Fruit fly (Drosophila melanogaster) whole organism, embryonic: ENCODE measurements around the gene CG14367.
A peak's percentile ranks its signal among the peaks of the same experiment; 100 is the strongest.

Source experiments
- Atf-2 ChIP-seq: fragments of 200-800 bp; sonication (Bioruptor generic); optimal IDR thresholded peaks from 2 replicates; lab custom pipeline; 2016; ENCODE audit warnings: missing biosample characterization, missing genetic modification characterization
- BtbVII ChIP-seq: fragments of 200-800 bp; sonication (Bioruptor generic); optimal IDR thresholded peaks from 3 replicates; lab custom pipeline; 2017; ENCODE audit warnings: missing biosample characterization, mild to moderate bottlenecking, missing genetic modification characterization
- CG10147 ChIP-seq: fragments of 200-800 bp; sonication (Bioruptor generic); optimal IDR thresholded peaks from 2 replicates; lab custom pipeline; 2019; ENCODE audit warnings: missing biosample characterization, mild to moderate bottlenecking, missing genetic modification characterization, moderate library complexity
- CG10366 ChIP-seq: fragments of 200-800 bp; sonication (Bioruptor generic); IDR thresholded peaks from 2 replicates; pipeline ENCODE4 v1.3.6; 2022; ENCODE audit warnings: missing biosample characterization, missing genetic modification characterization
- CG12299 ChIP-seq: fragments of 200-800 bp; sonication (Bioruptor generic); optimal IDR thresholded peaks from 2 replicates; lab custom pipeline; 2018; ENCODE audit warnings: missing biosample characterization, mild to moderate bottlenecking, missing genetic modification characterization
- CG12391 ChIP-seq: fragments of 200-800 bp; sonication (Bioruptor generic); optimal IDR thresholded peaks from 3 replicates; lab custom pipeline; 2018; ENCODE audit warnings: missing biosample characterization, mild to moderate bottlenecking, missing genetic modification characterization, moderate library complexity
- CG12744 ChIP-seq: fragments of 200-800 bp; sonication (Bioruptor generic); optimal IDR thresholded peaks from 2 replicates; lab custom pipeline; 2016; ENCODE audit warnings: missing biosample characterization, missing genetic modification characterization
- CG14441 ChIP-seq: fragments of 200-800 bp; sonication (Bioruptor generic); IDR thresholded peaks from 2 replicates; pipeline ENCODE4 v1.3.6; 2022; ENCODE audit warnings: missing biosample characterization, missing genetic modification characterization
- CG14965 ChIP-seq: fragments of 200-800 bp; sonication (Bioruptor generic); optimal IDR thresholded peaks from 2 replicates; lab custom pipeline; 2016; ENCODE audit warnings: missing biosample characterization, missing genetic modification characterization, borderline replicate concordance
- CG15601 ChIP-seq: fragments of 200-800 bp; sonication (Bioruptor generic); optimal IDR thresholded peaks from 3 replicates; lab custom pipeline; 2019; ENCODE audit warnings: missing biosample characterization, mild to moderate bottlenecking, missing genetic modification characterization, moderate library complexity
- CG17361 ChIP-seq: fragments of 200-800 bp; sonication (Bioruptor generic); IDR thresholded peaks from 3 replicates; pipeline ENCODE4 v1.3.6; 2022; ENCODE audit warnings: missing biosample characterization, missing genetic modification characterization
- CG1792 ChIP-seq: fragments of 200-800 bp; sonication (Bioruptor generic); optimal IDR thresholded peaks from 2 replicates; lab custom pipeline; 2016; ENCODE audit warnings: missing biosample characterization, missing genetic modification characterization
- CG18262 ChIP-seq: fragments of 200-800 bp; optimal IDR thresholded peaks from 3 replicates; lab custom pipeline; 2019; ENCODE audit warnings: missing biosample characterization, mild to moderate bottlenecking, missing genetic modification characterization, moderate library complexity
- CG2678 ChIP-seq: fragments of 200-800 bp; sonication (Bioruptor generic); optimal IDR thresholded peaks from 3 replicates; lab custom pipeline; 2019; ENCODE audit warnings: missing biosample characterization, mild to moderate bottlenecking, missing genetic modification characterization, moderate library complexity
- CG30020 ChIP-seq: fragments of 200-800 bp; optimal IDR thresholded peaks from 2 replicates; lab custom pipeline; 2019; ENCODE audit warnings: missing biosample characterization, mild to moderate bottlenecking, missing genetic modification characterization, moderate library complexity
- CG31224 ChIP-seq: fragments of 200-800 bp; sonication (Bioruptor generic); IDR thresholded peaks from 2 replicates; pipeline ENCODE4 v1.3.6; 2022; ENCODE audit warnings: missing biosample characterization, missing genetic modification characterization
- CG31441 ChIP-seq: fragments of 200-800 bp; sonication (Bioruptor generic); IDR thresholded peaks from 2 replicates; pipeline ENCODE4 v1.3.6; 2022; ENCODE audit warnings: missing biosample characterization, missing genetic modification characterization
- CG3281 ChIP-seq: fragments of 200-800 bp; sonication (Bioruptor generic); optimal IDR thresholded peaks from 3 replicates; lab custom pipeline; 2017; ENCODE audit warnings: missing biosample characterization, mild to moderate bottlenecking, missing genetic modification characterization
- CG5180 ChIP-seq: fragments of 200-800 bp; sonication (Bioruptor generic); optimal IDR thresholded peaks from 3 replicates; lab custom pipeline; 2017; ENCODE audit warnings: missing biosample characterization, missing genetic modification characterization, mild to moderate bottlenecking, moderate library complexity, missing genetic modification reagents
- CG6654 ChIP-seq: fragments of 200-800 bp; sonication (Bioruptor generic); optimal IDR thresholded peaks from 2 replicates; lab custom pipeline; 2017; ENCODE audit warnings: missing biosample characterization, mild to moderate bottlenecking, missing genetic modification characterization
- CG6854 ChIP-seq: fragments of 200-800 bp; sonication (Bioruptor generic); optimal IDR thresholded peaks from 3 replicates; lab custom pipeline; 2017; ENCODE audit warnings: missing biosample characterization, mild to moderate bottlenecking, missing genetic modification characterization
- CG9437 ChIP-seq: fragments of 200-800 bp; sonication (Bioruptor generic); optimal IDR thresholded peaks from 2 replicates; lab custom pipeline; 2018; ENCODE audit warnings: missing biosample characterization, mild to moderate bottlenecking, missing genetic modification characterization
- Chrac-16 ChIP-seq: fragments of 200-800 bp; sonication (Bioruptor generic); optimal IDR thresholded peaks from 3 replicates; lab custom pipeline; 2016; ENCODE audit warnings: missing biosample characterization, missing genetic modification characterization
- D19B ChIP-seq: fragments of 200-800 bp; sonication (Bioruptor generic); optimal IDR thresholded peaks from 2 replicates; lab custom pipeline; 2017; ENCODE audit warnings: missing biosample characterization, mild to moderate bottlenecking, missing genetic modification characterization
- Dip3 ChIP-seq: fragments of 200-800 bp; sonication (Bioruptor generic); optimal IDR thresholded peaks from 3 replicates; lab custom pipeline; 2016; ENCODE audit warnings: missing biosample characterization, missing genetic modification characterization
- Ets97D ChIP-seq: fragments of 200-800 bp; sonication (Bioruptor generic); optimal IDR thresholded peaks from 3 replicates; lab custom pipeline; 2016; ENCODE audit warnings: missing biosample characterization, missing genetic modification characterization
- HLHmδ ChIP-seq: fragments of 200-800 bp; sonication (Bioruptor generic); optimal IDR thresholded peaks from 2 replicates; lab custom pipeline; 2018; ENCODE audit warnings: missing biosample characterization, mild to moderate bottlenecking, missing genetic modification characterization, moderate library complexity
- Hmr ChIP-seq: fragments of 200-800 bp; sonication (Bioruptor generic); optimal IDR thresholded peaks from 3 replicates; lab custom pipeline; 2017; ENCODE audit warnings: mild to moderate bottlenecking, missing biosample characterization, missing genetic modification reagents, missing genetic modification characterization
- MTF-1 ChIP-seq: fragments of 200-800 bp; sonication (Bioruptor generic); optimal IDR thresholded peaks from 2 replicates; lab custom pipeline; 2018; ENCODE audit warnings: missing biosample characterization, mild to moderate bottlenecking, missing genetic modification characterization, borderline replicate concordance
- Pdp1 ChIP-seq, 2 experiments: fragments of 200-800 bp; sonication (Bioruptor generic); optimal IDR thresholded peaks; 3 replicates each; lab custom pipeline; 2016; ENCODE audit warnings: missing biosample characterization in 2 of 2, missing genetic modification characterization in 2 of 2, mild to moderate bottlenecking in 1 of 2, moderate library complexity in 1 of 2
- Taf1 ChIP-seq: fragments of 200-800 bp; sonication (Bioruptor generic); IDR thresholded peaks from 2 replicates; pipeline ENCODE4 v1.3.6; 2022; ENCODE audit warnings: missing biosample characterization, missing genetic modification characterization
- amos ChIP-seq: fragments of 200-800 bp; sonication (Bioruptor generic); IDR thresholded peaks from 2 replicates; pipeline ENCODE4 v1.3.6; 2022; ENCODE audit warnings: missing biosample characterization, missing genetic modification characterization; ENCODE audit not compliant: partially characterized antibody
- bigmax ChIP-seq: fragments of 200-800 bp; sonication (Bioruptor generic); optimal IDR thresholded peaks from 2 replicates; lab custom pipeline; 2018; ENCODE audit warnings: missing biosample characterization, mild to moderate bottlenecking, missing genetic modification characterization
- croc ChIP-seq: fragments of 200-800 bp; sonication (Bioruptor generic); conservative IDR thresholded peaks from 3 replicates; pipeline ENCODE4 v1.3.6; 2022; ENCODE audit warnings: missing biosample characterization, missing genetic modification characterization
- crp ChIP-seq, 2 experiments: fragments of 200-800 bp; sonication (Bioruptor generic); optimal IDR thresholded peaks; 2 replicates in 1 of 2; 3 replicates in 1 of 2; lab custom pipeline; 2017; ENCODE audit warnings: missing biosample characterization in 2 of 2, missing genetic modification characterization in 2 of 2, mild to moderate bottlenecking in 1 of 2, moderate library complexity in 1 of 2
- esg ChIP-seq: fragments of 200-800 bp; sonication (Bioruptor generic); conservative IDR thresholded peaks from 2 replicates; pipeline ENCODE4 v1.3.6; 2022; ENCODE audit warnings: missing biosample characterization, missing genetic modification characterization
- ewg ChIP-seq: fragments of 200-800 bp; sonication (Bioruptor generic); optimal IDR thresholded peaks from 3 replicates; lab custom pipeline; 2017; ENCODE audit warnings: mild to moderate bottlenecking, missing biosample characterization, missing genetic modification reagents, missing genetic modification characterization
- gem ChIP-seq: fragments of 200-800 bp; sonication (Bioruptor generic); optimal IDR thresholded peaks from 2 replicates; lab custom pipeline; 2019; ENCODE audit warnings: missing biosample characterization, mild to moderate bottlenecking, missing genetic modification characterization, moderate library complexity
- grau ChIP-seq: fragments of 200-800 bp; optimal IDR thresholded peaks from 3 replicates; lab custom pipeline; 2019; ENCODE audit warnings: missing biosample characterization, mild to moderate bottlenecking, missing genetic modification characterization, moderate library complexity
- gsb-n ChIP-seq: fragments of 200-800 bp; sonication (Bioruptor generic); optimal IDR thresholded peaks from 3 replicates; lab custom pipeline; 2018; ENCODE audit warnings: missing biosample characterization, mild to moderate bottlenecking, missing genetic modification characterization
- klu ChIP-seq: fragments of 200-800 bp; sonication (Bioruptor generic); IDR thresholded peaks from 2 replicates; pipeline ENCODE4 v1.3.6; 2022; ENCODE audit warnings: missing biosample characterization, missing genetic modification characterization
- odd ChIP-seq: fragments of 200-800 bp; sonication (Bioruptor generic); optimal IDR thresholded peaks from 2 replicates; lab custom pipeline; 2017; ENCODE audit warnings: missing biosample characterization, mild to moderate bottlenecking, missing genetic modification characterization
- pita ChIP-seq: fragments of 200-800 bp; sonication (Bioruptor generic); optimal IDR thresholded peaks from 2 replicates; lab custom pipeline; 2017; ENCODE audit warnings: missing biosample characterization, mild to moderate bottlenecking, missing genetic modification characterization
- ranshi ChIP-seq: fragments of 200-800 bp; sonication (Bioruptor generic); IDR thresholded peaks from 2 replicates; pipeline ENCODE4 v1.3.6; 2022; ENCODE audit warnings: missing biosample characterization, missing genetic modification characterization
- run ChIP-seq: fragments of 200-800 bp; sonication (Bioruptor generic); optimal IDR thresholded peaks from 3 replicates; lab custom pipeline; 2018; ENCODE audit warnings: missing biosample characterization, mild to moderate bottlenecking, missing genetic modification characterization
- tna ChIP-seq: fragments of 200-800 bp; sonication (Bioruptor generic); IDR thresholded peaks from 2 replicates; pipeline ENCODE4 v1.3.6; 2022; ENCODE audit warnings: missing biosample characterization, missing genetic modification characterization; ENCODE audit not compliant: partially characterized antibody
- trem ChIP-seq: fragments of 200-800 bp; optimal IDR thresholded peaks from 3 replicates; lab custom pipeline; 2019; ENCODE audit warnings: missing biosample characterization, mild to moderate bottlenecking, missing genetic modification characterization, moderate library complexity
- unc-4 ChIP-seq: fragments of 200-800 bp; sonication (Bioruptor generic); IDR thresholded peaks from 2 replicates; pipeline ENCODE4 v1.3.6; 2022; ENCODE audit warnings: missing biosample characterization, missing genetic modification characterization; ENCODE audit not compliant: partially characterized antibody
- yki ChIP-seq: fragments of >200 bp; optimal IDR thresholded peaks from 3 replicates; lab custom pipeline; 2018
- zf30C ChIP-seq: fragments of 200-800 bp; sonication (Bioruptor generic); optimal IDR thresholded peaks from 3 replicates; lab custom pipeline; 2018; ENCODE audit warnings: missing biosample characterization, mild to moderate bottlenecking, missing genetic modification characterization

The CG14367 gene

DNA sequence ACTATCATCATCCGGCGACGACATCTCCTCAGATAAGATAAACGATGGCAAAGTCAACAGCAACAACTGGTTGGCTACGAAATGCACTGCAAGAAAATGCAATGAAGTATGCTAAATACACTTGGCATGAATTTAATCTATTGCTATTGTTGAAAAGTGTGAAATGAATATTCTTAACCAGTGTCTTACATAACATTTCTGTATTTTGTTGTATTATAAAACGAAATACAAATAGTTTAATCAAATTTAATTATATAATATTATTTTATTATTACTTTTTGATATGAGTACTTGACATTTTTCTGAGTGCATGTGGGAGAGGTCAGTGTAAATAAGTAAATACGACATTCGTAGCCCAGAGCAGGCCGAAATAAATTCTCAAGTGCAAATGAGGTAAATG, 19.7 kb downstream of the CG14367 start (continued):
- TF ChIP-seq CG1792 (GFP tag; lab: Kevin White, UChicago) (no peak), MTF-1 (no peak), amos (GFP tag; lab: Robert Waterston, UW) (no peak), run (no peak), croc (no peak), CG10147 (GFP tag; lab: Kevin White, UChicago) (no peak), pita (GFP tag; lab: Kevin White, UChicago) (no peak), CG14965 (GFP tag; lab: Kevin White, UChicago) (no peak), CG30020 (tag; lab: Kevin White, UChicago) (no peak), CG17361 (GFP tag; lab: Robert Waterston, UW) (peak; percentile 50; the same call in 2 of the 3 replicates), CG18262 (peak; percentile 67), tna (GFP tag; lab: Robert Waterston, UW) (no peak), HLHmδ (GFP tag; lab: Kevin White, UChicago) (no peak), ewg (no peak), unc-4 (GFP tag; lab: Robert Waterston, UW) (no peak), BtbVII (GFP tag; lab: Kevin White, UChicago) (peak; percentile 21), crp (GFP tag; optimal IDR thresholded peaks at IDR 0.05; lab: Kevin White, UChicago) (no peak), zf30C (peak; percentile 68), trem (tag; lab: Kevin White, UChicago) (peak; percentile 58), Pdp1 (GFP tag; optimal IDR thresholded peaks at IDR 0.05; lab: Kevin White, UChicago) (peak in 1 of 2 experiments; percentile 32), Ets97D (no peak), CG12744 (GFP tag; lab: Kevin White, UChicago) (no peak), CG12391 (tag; lab: Kevin White, UChicago) (peak; percentile 53), CG9437 (GFP tag; lab: Kevin White, UChicago) (peak; percentile 32), odd (no peak), grau (tag; lab: Kevin White, UChicago) (peak; percentile 50), CG14441 (no peak), Chrac-16 (peak; percentile 2), Hmr (GFP tag; lab: Kevin White, UChicago) (peak; percentile 36), CG6854 (GFP tag; lab: Kevin White, UChicago) (no peak), yki (lab: Kevin White, UChicago) (no peak), CG5180 (GFP tag; lab: Kevin White, UChicago) (peak; percentile 16), CG15601 (tag; lab: Kevin White, UChicago) (peak; percentile 56), Atf-2 (GFP tag; lab: Kevin White, UChicago) (no peak), gem (tag; lab: Kevin White, UChicago) (peak; percentile 76), CG12299 (tag; lab: Kevin White, UChicago) (no peak), CG2678 (tag; lab: Kevin White, UChicago) (peak; percentile 64), CG3281 (GFP tag; lab: Kevin White, UChicago) (no peak), klu (GFP tag; lab: Robert Waterston, UW) (no peak), CG6654 (GFP tag; lab: Kevin White, UChicago) (no peak), gsb-n (tag; lab: Kevin White, UChicago) (peak; percentile 58), bigmax (GFP tag; lab: Kevin White, UChicago) (no peak), CG10366 (GFP tag; lab: Robert Waterston, UW) (no peak), esg (GFP tag; lab: Robert Waterston, UW) (no peak), Dip3 (GFP tag; lab: Kevin White, UChicago) (no peak), CG31441 (GFP tag; lab: Robert Waterston, UW) (peak; percentile 50; the same call in 1 of the 2 replicates), CG31224 (GFP tag; lab: Robert Waterston, UW) (no peak), D19B (no peak), ranshi (GFP tag; lab: Robert Waterston, UW) (no peak), Taf1 (no peak)
